Worm (Caenorhabditis elegans): ENCODE data around the gene F09C12.8.

ce11 chrII:5148349-5148748 is 36.2 kb downstream of the F09C12.8 start, which contains the start of gene F58A6.5:
- TF ChIP-seq R02D3.7 (tag; optimal IDR thresholded peaks at IDR 0.05) (no peak), nhr-6 (tag; optimal IDR thresholded peaks at IDR 0.05) (no peak), ama-1 (optimal IDR thresholded peaks at IDR 0.05) (no peak)
